Fruit fly (Drosophila melanogaster): Measurements from ENCODE around the gene Best1.

DNA sequence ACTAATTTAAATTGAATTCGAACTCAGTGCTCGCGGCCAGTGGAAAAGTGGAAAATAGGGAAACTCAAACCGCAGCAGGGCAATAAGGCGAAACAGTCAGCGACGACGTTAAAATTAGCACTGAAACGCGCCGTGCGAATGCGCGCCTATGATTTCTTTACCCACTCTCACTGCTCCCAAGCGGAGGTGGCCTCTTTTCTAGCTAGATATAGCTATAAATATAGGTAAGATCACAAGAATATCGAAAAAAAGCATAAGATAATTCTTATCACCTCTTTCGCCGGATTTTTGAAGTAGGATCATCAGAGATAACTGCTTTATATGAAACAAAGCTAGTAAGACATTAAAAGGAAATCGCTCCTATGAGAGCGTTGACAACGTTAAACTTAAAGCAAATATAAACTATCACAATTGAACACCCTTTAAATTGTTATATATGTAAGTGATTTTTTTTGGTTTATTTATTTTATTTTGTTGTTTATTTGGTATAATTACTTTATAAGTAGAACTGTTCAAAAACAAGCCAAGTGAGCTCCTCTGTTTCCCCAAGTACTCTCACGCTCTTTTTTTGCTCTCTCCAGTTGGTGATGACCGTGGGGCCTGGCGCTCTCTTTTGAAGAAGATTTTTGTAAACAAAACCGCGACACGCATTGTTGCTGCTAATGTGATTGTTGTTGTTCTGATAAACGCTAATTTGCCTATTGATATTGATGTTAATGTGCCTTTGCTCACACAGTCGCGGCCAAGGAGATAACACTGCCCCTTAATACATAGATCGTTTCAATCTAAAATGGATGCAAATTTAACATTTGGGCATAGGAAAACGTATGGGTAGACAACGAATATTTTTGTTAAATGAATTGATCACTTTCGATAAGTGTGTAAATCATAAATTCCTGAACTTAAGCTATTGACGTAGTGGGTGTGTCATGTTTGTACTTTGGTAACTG, 30.4 kb downstream of the Best1 start, which contains the start of gene tws:
- no peak for TF ChIP-seq pan (optimal IDR thresholded peaks at IDR 0.05)
- no peak for TF ChIP-seq usp (GFP tag; optimal IDR thresholded peaks at IDR 0.05)
- TF ChIP-seq psq (GFP tag; optimal IDR thresholded peaks at IDR 0.05): peak; percentile 21
- TF ChIP-seq lola (GFP tag; optimal IDR thresholded peaks at IDR 0.05): no peak
- TF ChIP-seq CG9705 (GFP tag; optimal IDR thresholded peaks at IDR 0.05): no peak
- peak; percentile 21 for TF ChIP-seq dmrt93B (GFP tag; optimal IDR thresholded peaks at IDR 0.05)

Data from whole organism, wandering third instar larva.